Fruit fly (Drosophila melanogaster): Measurements from ENCODE around the gene dop.
A peak's percentile ranks its signal among the peaks of the same experiment; 100 is the strongest.

The dop gene

DNA sequence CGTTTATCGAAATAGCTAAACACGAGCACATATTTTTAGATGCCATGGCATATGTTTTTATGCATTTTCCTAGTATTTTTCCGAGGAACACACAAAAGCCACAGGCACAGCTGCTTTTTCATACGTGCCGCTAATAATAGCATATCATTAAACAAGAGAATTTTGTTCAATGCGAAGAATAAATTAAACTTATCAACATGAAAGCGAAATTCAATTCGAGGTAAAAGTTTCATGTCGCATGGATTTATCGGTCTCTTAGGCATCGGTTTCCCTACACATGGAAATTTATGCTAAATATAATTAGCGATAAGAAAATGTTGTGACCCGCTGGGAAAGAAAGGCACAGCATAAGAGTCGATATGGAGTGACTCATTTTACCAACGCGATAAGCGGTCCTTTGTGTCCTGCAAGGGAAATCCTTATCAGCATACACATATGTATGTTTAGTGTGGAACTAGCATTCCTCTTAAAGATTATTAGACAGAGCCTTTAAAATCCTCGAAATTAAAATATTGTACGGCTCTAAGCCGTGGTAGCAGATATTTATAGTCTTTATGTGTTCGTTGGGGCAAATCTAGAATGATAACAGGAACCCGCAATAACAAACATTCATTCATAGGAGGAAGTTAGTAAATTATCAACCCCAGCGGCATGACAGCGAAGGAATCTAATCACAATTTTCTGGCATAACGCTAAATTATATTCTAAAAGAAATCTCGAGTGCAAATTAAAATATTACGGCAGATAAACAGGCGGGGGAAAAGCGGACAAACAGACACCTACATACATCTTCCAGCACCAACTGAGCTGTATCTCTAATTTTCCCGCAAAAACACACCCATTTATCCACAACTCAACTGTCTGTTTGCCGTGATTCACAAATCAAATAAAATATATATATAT, 34.1 kb upstream of the dop start, which contains the start of gene CG43248:
CG43248 (minus strand) TSS at position 51 of the 903 bp plus-strand sequence.
- TF ChIP-seq noc (tag; optimal IDR thresholded peaks at IDR 0.05): peak; percentile 80

DNA sequence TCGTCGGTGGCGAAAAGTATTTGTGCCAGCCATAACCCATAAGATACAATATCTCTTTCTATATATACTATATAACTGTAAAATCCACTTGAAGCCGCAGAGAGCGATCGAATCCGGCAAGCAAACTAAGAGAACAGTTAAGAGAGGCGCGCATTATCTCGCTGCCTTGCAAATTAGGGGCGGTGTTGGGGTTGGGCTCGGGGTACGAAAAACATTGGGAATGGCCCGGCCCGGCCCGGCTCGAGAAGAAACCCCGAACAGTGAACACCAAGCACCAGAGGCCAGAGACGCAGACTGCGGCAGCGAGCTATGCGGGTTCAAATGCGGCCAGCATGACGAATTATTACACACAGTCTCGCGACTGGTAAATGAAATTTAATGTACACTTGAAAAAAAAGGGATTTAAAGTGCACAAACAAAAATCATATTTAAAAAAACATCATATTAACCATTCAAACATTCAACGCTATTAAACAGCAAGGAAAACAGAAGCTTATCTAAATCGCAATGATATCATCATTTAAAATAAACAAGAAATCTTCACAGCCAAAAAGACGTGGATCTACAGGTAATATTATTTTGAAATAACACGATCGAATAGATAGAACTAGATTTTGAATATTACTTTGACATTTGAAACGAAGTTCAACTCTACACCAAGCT, 33.3 kb upstream of the dop start:
- TF ChIP-seq noc (tag; optimal IDR thresholded peaks at IDR 0.05): no peak

DNA sequence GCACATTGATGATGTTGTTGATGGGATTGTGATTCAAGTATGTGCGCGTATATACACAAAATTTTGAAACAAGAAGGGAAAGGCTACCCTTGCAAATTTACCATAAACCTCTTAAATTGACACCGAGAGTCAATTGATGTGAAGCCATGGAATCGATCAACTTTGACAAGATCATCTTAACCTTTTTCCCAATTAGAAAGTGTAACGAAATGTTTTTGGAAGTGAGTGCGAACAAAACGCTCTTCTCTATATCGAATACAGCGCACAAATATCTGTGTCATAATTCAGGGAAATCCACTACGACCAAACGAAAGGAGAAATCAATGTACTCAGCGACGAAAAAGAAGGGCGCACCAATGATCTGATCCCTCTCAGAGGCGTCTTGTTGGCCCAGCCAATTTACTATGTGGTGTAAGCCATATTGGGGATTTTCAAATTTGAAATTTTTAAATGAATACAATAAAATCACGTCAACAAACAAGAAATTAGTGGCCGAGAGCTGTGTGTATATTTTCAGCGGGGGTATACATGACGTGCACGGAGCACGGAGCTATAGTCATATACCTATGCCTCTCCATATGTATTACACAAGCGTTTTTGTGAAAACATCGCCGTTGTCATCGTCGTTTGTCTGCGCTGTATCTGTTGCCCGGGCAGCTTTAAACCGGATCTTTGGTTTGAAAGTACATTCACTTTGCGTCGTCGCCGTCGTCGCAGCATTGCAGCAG, 32.2 kb upstream of the dop start:
- TF ChIP-seq noc (tag; optimal IDR thresholded peaks at IDR 0.05): peak; percentile 79

DNA sequence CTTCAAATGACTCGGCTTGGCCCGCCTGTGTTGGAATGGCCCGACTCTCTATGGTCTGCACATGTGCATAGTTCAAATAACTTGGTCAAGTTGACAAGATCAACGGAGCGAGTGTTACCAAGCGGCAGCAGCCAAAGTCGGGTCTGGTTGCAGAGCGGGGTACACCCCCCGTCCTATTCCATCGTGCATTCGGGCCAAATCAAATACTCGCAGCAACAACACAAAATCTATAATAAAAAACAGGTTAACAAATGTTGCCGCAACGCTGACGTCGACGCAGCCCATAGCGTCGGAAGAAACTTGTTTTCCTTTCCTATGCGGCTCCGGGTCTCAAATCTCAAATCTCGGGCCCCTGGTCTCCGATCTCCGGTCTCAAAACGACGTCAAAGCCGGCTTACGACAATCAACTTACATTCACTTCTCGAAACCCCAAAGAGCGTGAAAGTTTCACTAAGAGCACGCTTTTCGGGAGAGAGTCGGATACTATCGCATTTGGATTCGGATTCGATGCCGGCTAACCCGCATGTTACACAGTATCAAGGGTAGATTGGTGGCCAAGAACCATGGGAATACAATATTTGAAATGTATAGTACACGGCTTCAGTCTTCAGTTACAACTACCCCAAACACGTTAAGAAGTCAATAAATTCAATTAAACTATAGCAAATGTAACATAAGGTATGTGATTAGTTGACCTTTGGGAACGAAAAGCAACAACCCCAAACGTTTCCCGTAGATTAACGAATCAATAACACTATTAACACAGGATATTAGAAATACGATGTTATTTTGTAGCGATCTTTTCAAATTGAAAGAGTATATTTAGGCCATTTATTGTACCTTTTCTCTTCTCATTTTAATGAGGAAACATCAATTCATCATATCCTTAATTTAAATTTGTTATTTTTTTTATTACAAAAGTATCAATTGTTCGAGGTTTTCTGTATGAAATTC, 31.3 kb upstream of the dop start:
- peak; percentile 78 for TF ChIP-seq noc (tag; optimal IDR thresholded peaks at IDR 0.05)

DNA sequence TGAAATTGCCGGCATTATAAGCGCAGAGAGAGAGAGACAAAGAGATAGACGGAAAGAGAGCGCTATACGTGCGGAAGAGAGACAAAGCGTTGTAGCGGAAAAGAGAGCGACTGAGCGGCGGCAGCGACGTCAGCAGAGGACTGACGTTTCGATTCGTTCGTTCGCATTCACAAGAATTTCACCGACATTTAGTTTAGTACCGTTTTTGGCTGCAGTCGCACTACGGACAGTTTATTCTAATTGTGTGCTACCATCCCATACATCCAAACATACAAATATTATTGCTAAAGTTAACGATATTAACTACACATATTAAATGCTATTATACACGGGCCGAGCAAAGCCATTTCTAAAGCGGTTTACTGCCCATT, 30.6 kb upstream of the dop start, which contains the start of gene CrebA:
CrebA (plus strand) TSS at position 168 of the 371 bp plus-strand sequence.
- TF ChIP-seq noc (tag; optimal IDR thresholded peaks at IDR 0.05): no peak

DNA sequence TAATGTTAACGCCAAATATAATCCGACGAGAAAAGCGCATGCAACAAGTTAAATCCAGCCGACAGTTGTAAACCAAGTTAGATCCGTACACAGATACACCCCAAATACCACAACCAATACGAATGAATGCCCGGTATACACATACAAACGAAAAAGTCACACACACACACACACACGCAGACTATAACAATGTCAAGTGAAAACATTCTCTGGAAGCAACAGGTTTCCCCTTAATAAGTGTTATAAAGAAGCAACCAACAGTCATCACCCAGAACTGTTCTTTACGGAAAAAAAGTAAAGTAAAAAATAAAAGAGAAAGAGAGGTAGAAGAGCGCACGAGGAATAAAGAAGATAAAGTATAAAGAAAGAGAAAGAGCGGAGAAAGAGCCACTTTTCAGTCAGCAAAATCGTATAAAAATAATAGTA, 30.0 kb upstream of the dop start:
- TF ChIP-seq noc (tag; optimal IDR thresholded peaks at IDR 0.05): no peak

DNA sequence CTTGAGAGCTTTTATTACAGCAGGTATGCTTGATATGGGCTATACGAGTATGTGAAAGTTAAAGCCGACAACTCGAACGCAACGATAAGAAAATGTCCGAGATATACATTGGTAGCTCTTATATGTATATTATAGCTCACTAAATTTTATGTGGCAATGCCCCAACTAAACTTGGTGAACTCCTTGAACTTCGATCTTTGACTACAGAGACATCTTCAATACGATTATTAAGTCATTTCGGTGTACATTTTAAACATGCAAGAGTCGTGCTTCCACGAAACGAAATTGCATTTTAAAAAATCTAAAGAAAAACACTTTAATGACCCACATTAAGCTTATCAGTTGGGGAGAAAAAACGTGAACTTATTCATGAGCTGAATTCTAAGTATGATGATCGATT, 29.3 kb upstream of the dop start:
- no peak for TF ChIP-seq noc (tag; optimal IDR thresholded peaks at IDR 0.05)

DNA sequence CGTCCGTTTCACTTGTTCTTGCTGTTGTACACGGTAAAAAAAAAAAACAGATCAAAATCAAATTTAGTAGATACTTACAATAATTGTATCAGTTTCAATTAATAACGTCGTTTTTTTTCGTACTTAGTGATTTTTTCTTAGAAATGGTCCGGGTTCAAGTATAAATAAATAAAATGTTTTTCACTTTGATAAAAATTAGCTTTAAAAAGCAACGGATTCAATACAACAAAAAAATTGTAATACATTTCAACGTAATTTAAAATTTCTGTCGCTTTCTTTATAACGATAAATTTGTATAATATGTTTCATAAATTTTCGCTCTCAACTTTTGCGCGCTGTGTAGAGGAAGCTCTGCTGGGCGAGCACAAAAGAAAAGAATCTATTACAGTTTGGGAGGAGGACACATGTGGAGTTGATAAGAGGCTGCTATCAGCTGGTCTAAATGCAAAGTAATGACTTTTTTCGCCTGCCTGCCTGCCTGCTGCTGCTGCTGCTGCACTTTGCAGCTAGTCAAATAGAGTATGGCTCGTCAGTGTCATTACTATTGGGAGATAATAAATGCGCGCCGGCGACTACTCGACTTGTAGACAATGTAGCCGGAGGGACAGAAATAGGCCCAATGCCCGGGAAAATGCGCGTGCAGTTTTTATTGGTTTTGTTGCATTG, 27.8 kb upstream of the dop start:
- peak; percentile 80 for TF ChIP-seq noc (tag; optimal IDR thresholded peaks at IDR 0.05)

DNA sequence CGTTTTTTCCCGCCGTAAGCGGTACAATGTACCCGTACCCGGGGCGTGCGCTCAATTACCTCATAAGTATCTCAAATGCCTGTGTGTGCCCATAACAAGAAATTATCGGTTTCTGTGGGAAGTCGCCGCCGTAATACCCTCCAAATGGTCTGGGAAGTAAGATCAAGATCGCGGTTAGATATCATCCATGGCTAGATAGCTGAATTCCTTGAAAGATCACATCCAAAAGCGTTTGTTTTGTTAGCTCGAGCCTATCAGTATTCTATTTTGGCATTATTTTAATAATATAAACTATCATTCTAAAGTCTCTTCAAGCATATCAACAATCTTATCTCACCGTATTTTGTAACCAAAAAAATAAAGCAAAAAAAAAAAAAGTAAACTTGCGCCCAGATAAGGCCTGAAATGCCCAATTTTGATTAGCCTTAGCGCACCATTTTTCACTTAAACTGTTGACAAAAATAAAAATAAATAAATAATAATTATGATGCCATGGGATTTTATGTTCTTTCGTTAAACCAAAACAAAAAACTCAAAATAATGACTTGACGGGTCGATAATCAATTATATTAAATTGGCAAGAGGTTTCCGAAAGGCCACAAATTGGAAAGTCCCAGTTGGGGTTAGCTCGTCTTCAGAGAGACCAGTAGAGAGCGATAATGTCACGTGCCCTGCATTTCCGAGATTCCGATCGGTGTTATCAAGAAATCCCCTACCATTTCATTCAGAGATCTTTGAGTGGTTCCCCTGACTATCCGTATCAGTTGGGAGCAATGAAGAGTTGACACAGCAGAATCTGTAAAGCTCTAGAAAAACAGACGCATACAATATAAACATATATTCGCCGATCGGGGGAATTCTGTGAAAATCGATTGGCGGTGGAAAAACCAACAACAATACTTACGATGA, 27.0 kb upstream of the dop start:
- TF ChIP-seq noc (tag; optimal IDR thresholded peaks at IDR 0.05): peak; percentile 20

DNA sequence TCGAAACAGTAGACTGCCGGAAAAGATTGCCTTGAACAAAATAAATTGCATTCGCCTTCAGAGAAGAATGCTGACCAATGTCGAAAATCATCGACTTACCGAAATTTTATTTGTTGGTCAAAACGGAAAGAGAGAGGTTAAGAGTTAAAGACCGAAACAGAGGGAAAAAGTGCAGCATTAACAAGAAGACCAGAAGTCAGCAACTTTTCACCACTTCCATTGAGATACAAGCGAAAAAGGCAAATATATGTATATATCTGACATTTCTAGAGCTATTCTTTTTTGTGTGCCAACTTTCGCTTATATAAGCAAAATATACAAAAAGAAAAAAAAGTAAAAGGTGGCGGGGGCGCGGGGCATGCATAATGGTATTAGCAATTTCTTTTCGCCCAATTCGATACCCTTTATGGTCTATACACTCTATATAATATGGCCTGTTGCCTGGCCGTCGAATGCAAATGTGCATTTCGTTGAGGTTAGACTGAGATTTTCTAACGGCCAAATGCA, 25.9 kb upstream of the dop start:
- no peak for TF ChIP-seq noc (tag; optimal IDR thresholded peaks at IDR 0.05)

DNA sequence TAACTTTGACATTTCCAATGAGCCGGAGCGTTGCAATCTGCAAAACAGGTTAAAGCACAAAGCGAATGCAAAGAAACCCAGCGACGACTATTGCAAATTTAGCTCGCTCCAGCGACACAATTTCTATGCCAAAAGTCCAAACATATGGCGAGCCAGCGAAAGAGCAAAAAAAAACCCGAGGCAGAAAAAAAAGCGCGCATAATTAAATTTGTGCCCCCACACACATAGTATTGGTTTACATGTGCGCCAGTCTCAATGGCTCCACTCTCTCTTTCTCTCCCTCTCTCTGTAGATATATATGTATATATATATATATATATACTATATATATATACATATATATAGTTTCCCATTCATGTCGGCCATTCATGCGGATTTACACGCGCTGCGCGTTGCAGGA, 25.1 kb upstream of the dop start:
- TF ChIP-seq noc (tag; optimal IDR thresholded peaks at IDR 0.05): no peak

DNA sequence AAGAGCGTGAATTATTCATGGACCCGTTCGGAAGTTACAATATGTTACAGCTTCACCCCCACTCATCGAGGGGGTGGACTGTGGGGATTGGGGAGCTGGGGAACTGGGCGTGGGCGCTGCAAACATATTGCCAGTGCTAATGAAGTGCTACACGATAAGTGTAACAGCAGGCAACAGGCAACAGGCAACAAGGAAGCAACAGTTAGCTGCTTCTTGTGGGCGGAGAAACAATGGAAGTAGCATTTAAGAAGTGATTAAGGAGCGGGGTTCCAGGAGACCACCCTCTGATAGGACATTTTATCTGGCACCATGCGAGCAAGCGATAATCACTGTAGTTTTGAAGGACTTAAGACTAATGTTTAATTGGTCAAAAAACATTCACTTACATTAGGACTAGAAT, 24.5 kb upstream of the dop start:
- no peak for TF ChIP-seq noc (tag; optimal IDR thresholded peaks at IDR 0.05)

DNA sequence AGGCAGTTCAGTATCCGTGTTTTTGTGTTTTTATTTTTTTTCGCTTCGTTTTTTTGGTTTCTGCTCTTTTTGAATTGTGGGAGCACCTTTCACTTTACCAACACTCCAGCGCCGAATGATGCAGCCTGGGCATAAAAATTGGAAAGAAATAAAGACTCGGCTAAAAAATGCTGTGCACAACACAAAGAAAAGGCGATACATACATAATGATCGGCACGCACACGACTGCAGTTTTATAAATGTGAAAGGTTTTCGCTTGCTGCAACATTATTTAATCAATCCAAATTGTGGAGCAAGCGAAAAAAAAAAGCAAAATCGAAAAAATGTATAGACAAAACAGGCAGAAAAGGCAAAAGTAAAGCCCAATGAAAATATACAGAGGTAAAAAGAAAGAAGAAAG, 22.8 kb upstream of the dop start:
- TF ChIP-seq noc (tag; optimal IDR thresholded peaks at IDR 0.05): no peak
